Worm (Caenorhabditis elegans): ENCODE results near the gene nemp-1.

ce11 chrIII:423875-424274, 48.2 kb upstream of the nemp-1 start:
- TF ChIP-seq ama-1 (optimal IDR thresholded peaks at IDR 0.05) (no peak), ztf-1 (GFP tag; conservative IDR thresholded peaks at IDR 0.05) (no peak), nhr-11 (tag; optimal IDR thresholded peaks at IDR 0.05) (no peak), snpc-4 (tag; optimal IDR thresholded peaks at IDR 0.05) (no peak), egl-27 (tag; optimal IDR thresholded peaks at IDR 0.05) (no peak), unc-62 (GFP tag; optimal IDR thresholded peaks at IDR 0.05) (no peak), unc-39 (tag; optimal IDR thresholded peaks at IDR 0.05) (no peak), lsy-2 (tag; optimal IDR thresholded peaks at IDR 0.05) (peak in 1 of 2 experiments; percentile 20), lin-13 (GFP tag; optimal IDR thresholded peaks at IDR 0.05) (no peak)

Data from whole organism, L2 larva.